Fruit fly (Drosophila melanogaster): ENCODE results near the gene Or98b.

Gene Or98b

dm6 chr3R:28336046-28336771 lies 15.8 kb upstream of the Or98b start, which contains the start of gene larp (continued):
- TF ChIP-seq pan (optimal IDR thresholded peaks at IDR 0.05) (no peak), pan (GFP tag; optimal IDR thresholded peaks at IDR 0.05 in 1 of 2, IDR thresholded peaks at IDR 0.05 in 1 of 2) (peak in 1 of 2 experiments; percentile 82), sqz (GFP tag; optimal IDR thresholded peaks at IDR 0.05) (no peak), bbx (GFP tag; IDR thresholded peaks at IDR 0.05; ENCODE audit: partially characterized antibody) (peak; percentile 97), Pdp1 (GFP tag; optimal IDR thresholded peaks at IDR 0.05) (peak; percentile 68 to 76), Fer1 (GFP tag; optimal IDR thresholded peaks at IDR 0.05) (peak; percentile 5), gem (tag; optimal IDR thresholded peaks at IDR 0.05) (peak; percentile 75), CG12744 (GFP tag; optimal IDR thresholded peaks at IDR 0.05) (peak; percentile 40), bigmax (GFP tag; optimal IDR thresholded peaks at IDR 0.05) (no peak), en (GFP tag; optimal IDR thresholded peaks at IDR 0.05) (no peak), CG17186 (GFP tag; optimal IDR thresholded peaks at IDR 0.05) (peak; percentile 88), dmrt11E (tag; optimal IDR thresholded peaks at IDR 0.05) (peak; percentile 60), CG7839 (tag; optimal IDR thresholded peaks at IDR 0.05) (peak; percentile 57), odd (GFP tag; optimal IDR thresholded peaks at IDR 0.05) (no peak), ranshi (GFP tag; IDR thresholded peaks at IDR 0.05) (peak; percentile 79), ab (GFP tag; optimal IDR thresholded peaks at IDR 0.05) (no peak), Dfd (GFP tag; optimal IDR thresholded peaks at IDR 0.05) (no peak), CG9215 (GFP tag; IDR thresholded peaks at IDR 0.05) (peak; percentile 71), C15 (GFP tag; IDR thresholded peaks at IDR 0.05) (0 out of 3 replicates have a peak, but pooled peaks have one; percentile 22), fd102C (GFP tag; optimal IDR thresholded peaks at IDR 0.05) (no peak), CG9727 (GFP tag; optimal IDR thresholded peaks at IDR 0.05) (peak; percentile 49), CG4424 (GFP tag; optimal IDR thresholded peaks at IDR 0.05) (peak; percentile 76), ttk (GFP tag; IDR thresholded peaks at IDR 0.05) (peak; percentile 78), otp (GFP tag; IDR thresholded peaks at IDR 0.05) (peak; percentile 64; the same call in 2 of the 3 replicates), Ets65A (GFP tag) (peak; percentile 95), hkb (optimal IDR thresholded peaks at IDR 0.05) (no peak), hkb (GFP tag; IDR thresholded peaks at IDR 0.05) (peak; percentile 65), CG15479 (GFP tag; optimal IDR thresholded peaks at IDR 0.05) (peak; percentile 93), zfh2 (GFP tag; optimal IDR thresholded peaks at IDR 0.05) (peak; percentile 70), Hmx (GFP tag; optimal IDR thresholded peaks at IDR 0.05) (no peak), Six4 (GFP tag; optimal IDR thresholded peaks at IDR 0.05) (peak; percentile 25), CG17612 (GFP tag; IDR thresholded peaks at IDR 0.05) (0 out of 2 replicates have a peak, but pooled peaks have one; percentile 12), Mes4 (GFP tag; optimal IDR thresholded peaks at IDR 0.05) (peak; percentile 23), usp (GFP tag; optimal IDR thresholded peaks at IDR 0.05) (no peak), CG3838 (GFP tag; optimal IDR thresholded peaks at IDR 0.05) (peak; percentile 23), Med (GFP tag) (peak; percentile 94), Optix (GFP tag; IDR thresholded peaks at IDR 0.05) (peak; percentile 66; the same call in 2 of the 3 replicates), pho (GFP tag; optimal IDR thresholded peaks at IDR 0.05) (peak; percentile 70), onecut (GFP tag; IDR thresholded peaks at IDR 0.05) (peak; percentile 69), CG10147 (GFP tag; optimal IDR thresholded peaks at IDR 0.05) (no peak), dimm (GFP tag; IDR thresholded peaks at IDR 0.05) (no peak), Elba2 (GFP tag; optimal IDR thresholded peaks at IDR 0.05) (no peak), CG17568 (GFP tag; optimal IDR thresholded peaks at IDR 0.05) (no peak), CG6272 (GFP tag; IDR thresholded peaks at IDR 0.05) (peak; percentile 85), Eip74EF (GFP tag; optimal IDR thresholded peaks at IDR 0.05) (no peak), PHDP (tag; optimal IDR thresholded peaks at IDR 0.05) (peak; percentile 59), gce (GFP tag; IDR thresholded peaks at IDR 0.05) (no peak), ERR (GFP tag; optimal IDR thresholded peaks at IDR 0.05) (peak; percentile 7), CG3407 (GFP tag; optimal IDR thresholded peaks at IDR 0.05) (peak; percentile 23), CG15073 (GFP tag; optimal IDR thresholded peaks at IDR 0.05) (no peak)
